Fruit fly (Drosophila melanogaster) whole organism, embryonic: ENCODE measurements around the gene Rim2.
A peak's percentile ranks its signal among the peaks of the same experiment; 100 is the strongest.

Experiments
- Aef1 ChIP-seq: fragments of 200-800 bp; sonication (Bioruptor generic); IDR thresholded peaks from 3 replicates; pipeline ENCODE4 v1.3.6; 2022; ENCODE audit warnings: missing biosample characterization, missing genetic modification characterization
- Antp ChIP-seq: fragments of 200-800 bp; sonication (Bioruptor generic); optimal IDR thresholded peaks from 3 replicates; lab custom pipeline; 2016; ENCODE audit warnings: missing biosample characterization, missing genetic modification characterization
- Bdp1 ChIP-seq: fragments of 200-800 bp; sonication (Bioruptor generic); optimal IDR thresholded peaks from 3 replicates; lab custom pipeline; 2016; ENCODE audit warnings: missing biosample characterization, missing genetic modification characterization
- CG10147 ChIP-seq: fragments of 200-800 bp; sonication (Bioruptor generic); optimal IDR thresholded peaks from 2 replicates; lab custom pipeline; 2019; ENCODE audit warnings: missing biosample characterization, mild to moderate bottlenecking, missing genetic modification characterization, moderate library complexity
- CG10267 ChIP-seq: fragments of 200-800 bp; sonication (Bioruptor generic); optimal IDR thresholded peaks from 2 replicates; lab custom pipeline; 2018; ENCODE audit warnings: missing biosample characterization, mild to moderate bottlenecking, missing genetic modification characterization, moderate library complexity
- CG11398 ChIP-seq: fragments of 200-800 bp; sonication (Bioruptor generic); optimal IDR thresholded peaks from 2 replicates; lab custom pipeline; 2016; ENCODE audit warnings: missing biosample characterization, missing genetic modification characterization
- CG1233 ChIP-seq: fragments of 200-800 bp; sonication (Bioruptor generic); optimal IDR thresholded peaks from 4 replicates; lab custom pipeline; 2018; ENCODE audit warnings: missing biosample characterization, mild to moderate bottlenecking, missing genetic modification characterization
- CG12659 ChIP-seq: fragments of 200-800 bp; sonication (Bioruptor generic); optimal IDR thresholded peaks from 3 replicates; lab custom pipeline; 2017; ENCODE audit warnings: mild to moderate bottlenecking, missing biosample characterization, missing genetic modification reagents, missing genetic modification characterization
- CG12744 ChIP-seq: fragments of 200-800 bp; sonication (Bioruptor generic); optimal IDR thresholded peaks from 2 replicates; lab custom pipeline; 2016; ENCODE audit warnings: missing biosample characterization, missing genetic modification characterization
- CG13624 ChIP-seq: fragments of 200-800 bp; sonication (Bioruptor generic); optimal IDR thresholded peaks from 2 replicates; lab custom pipeline; 2016; ENCODE audit warnings: missing biosample characterization, missing genetic modification characterization
- CG13775 ChIP-seq: fragments of 200-800 bp; sonication (Bioruptor generic); optimal IDR thresholded peaks from 3 replicates; lab custom pipeline; 2017; ENCODE audit warnings: missing biosample characterization, mild to moderate bottlenecking, missing genetic modification characterization
- CG1529 ChIP-seq: fragments of 200-800 bp; sonication (Bioruptor generic); optimal IDR thresholded peaks from 3 replicates; lab custom pipeline; 2018; ENCODE audit warnings: missing biosample characterization, missing genetic modification characterization
- CG16813 ChIP-seq: fragments of 200-800 bp; sonication (Bioruptor generic); IDR thresholded peaks from 3 replicates; pipeline ENCODE4 v1.3.6; 2022; ENCODE audit warnings: missing biosample characterization, missing genetic modification characterization; ENCODE audit not compliant: partially characterized antibody
- CG17385 ChIP-seq: fragments of 200-800 bp; sonication (Bioruptor generic); optimal IDR thresholded peaks from 3 replicates; lab custom pipeline; 2018; ENCODE audit warnings: missing biosample characterization, mild to moderate bottlenecking, missing genetic modification characterization
- CG17802 ChIP-seq: fragments of 200-800 bp; sonication (Bioruptor generic); optimal IDR thresholded peaks from 2 replicates; lab custom pipeline; 2018; ENCODE audit warnings: missing biosample characterization, mild to moderate bottlenecking, missing genetic modification characterization, moderate library complexity
- CG2889 ChIP-seq: fragments of 200-800 bp; sonication (Bioruptor generic); IDR thresholded peaks from 3 replicates; pipeline ENCODE4 v1.3.6; 2022; ENCODE audit warnings: missing biosample characterization, missing genetic modification characterization
- CG33213 ChIP-seq: fragments of 200-800 bp; sonication (Bioruptor generic); optimal IDR thresholded peaks from 3 replicates; lab custom pipeline; 2016; ENCODE audit warnings: missing biosample characterization, missing genetic modification characterization
- CG33557 ChIP-seq: fragments of 200-800 bp; sonication (Bioruptor generic); optimal IDR thresholded peaks from 2 replicates; lab custom pipeline; 2019; ENCODE audit warnings: missing biosample characterization, mild to moderate bottlenecking, missing genetic modification characterization, moderate library complexity
- CG4424 ChIP-seq: fragments of 200-800 bp; sonication (Bioruptor generic); optimal IDR thresholded peaks from 3 replicates; lab custom pipeline; 2016; ENCODE audit warnings: missing biosample characterization, missing genetic modification characterization
- CG4854 ChIP-seq: fragments of 200-800 bp; sonication (Bioruptor generic); optimal IDR thresholded peaks from 2 replicates; lab custom pipeline; 2016; ENCODE audit warnings: missing biosample characterization, missing genetic modification characterization, inconsistent platforms
- CG8924 ChIP-seq: fragments of 200-800 bp; optimal IDR thresholded peaks from 3 replicates; lab custom pipeline; 2019; ENCODE audit warnings: missing biosample characterization, mild to moderate bottlenecking, missing genetic modification characterization, moderate library complexity
- CG9437 ChIP-seq: fragments of 200-800 bp; sonication (Bioruptor generic); optimal IDR thresholded peaks from 2 replicates; lab custom pipeline; 2018; ENCODE audit warnings: missing biosample characterization, mild to moderate bottlenecking, missing genetic modification characterization
- CG9727 ChIP-seq: fragments of 200-800 bp; sonication (Bioruptor generic); optimal IDR thresholded peaks from 3 replicates; lab custom pipeline; 2017; ENCODE audit warnings: missing biosample characterization, mild to moderate bottlenecking, missing genetic modification characterization
- Dad ChIP-seq: fragments of 200-800 bp; sonication (Bioruptor generic); optimal IDR thresholded peaks from 3 replicates; lab custom pipeline; 2016; ENCODE audit warnings: missing biosample characterization, missing genetic modification characterization
- HLHmδ ChIP-seq: fragments of 200-800 bp; sonication (Bioruptor generic); optimal IDR thresholded peaks from 2 replicates; lab custom pipeline; 2018; ENCODE audit warnings: missing biosample characterization, mild to moderate bottlenecking, missing genetic modification characterization, moderate library complexity
- Hmr ChIP-seq: fragments of 200-800 bp; sonication (Bioruptor generic); optimal IDR thresholded peaks from 3 replicates; lab custom pipeline; 2017; ENCODE audit warnings: mild to moderate bottlenecking, missing biosample characterization, missing genetic modification reagents, missing genetic modification characterization
- MBD-R2 ChIP-seq: fragments of 200-800 bp; sonication (Bioruptor generic); IDR thresholded peaks from 2 replicates; pipeline ENCODE4 v1.3.6; 2022; ENCODE audit warnings: missing biosample characterization, missing genetic modification characterization
- Six4 ChIP-seq: fragments of 200-800 bp; sonication (Bioruptor generic); optimal IDR thresholded peaks from 2 replicates; lab custom pipeline; 2016; ENCODE audit warnings: missing biosample characterization, missing genetic modification characterization
- Stat92E ChIP-seq, 3 experiments: fragments of >200 bp in 2 of 3; fragments of 200-800 bp in 1 of 3; sonication (Bioruptor generic) in 1 of 3; optimal IDR thresholded peaks; 2 replicates each; lab custom pipeline; 2017 to 2019; ENCODE audit warnings: missing biosample characterization in 3 of 3, missing genetic modification characterization in 3 of 3, mild to moderate bottlenecking in 1 of 3, moderate library complexity in 1 of 3
- Taf1 ChIP-seq: fragments of 200-800 bp; sonication (Bioruptor generic); IDR thresholded peaks from 2 replicates; pipeline ENCODE4 v1.3.6; 2022; ENCODE audit warnings: missing biosample characterization, missing genetic modification characterization
- Trl ChIP-seq, 3 experiments: fragments of >200 bp in 2 of 3; fragments of 200-800 bp in 1 of 3; sonication (Bioruptor generic) in 1 of 3; optimal IDR thresholded peaks; 2 replicates in 1 of 3; 3 replicates in 2 of 3; lab custom pipeline; 2016 to 2017; ENCODE audit warnings: missing biosample characterization in 1 of 3, missing genetic modification characterization in 1 of 3
- bab2 ChIP-seq: fragments of 200-800 bp; sonication (Bioruptor generic); optimal IDR thresholded peaks from 2 replicates; lab custom pipeline; 2016; ENCODE audit warnings: missing biosample characterization, missing genetic modification characterization
- bsh ChIP-seq, 2 experiments: fragments of 200-800 bp; sonication (Bioruptor generic); optimal IDR thresholded peaks; 2 replicates each; lab custom pipeline; 2017 to 2018; ENCODE audit warnings: mild to moderate bottlenecking in 2 of 2, missing biosample characterization in 2 of 2, missing genetic modification characterization in 2 of 2, moderate library complexity in 1 of 2
- cad ChIP-seq: fragments of >200 bp; optimal IDR thresholded peaks from 2 replicates; lab custom pipeline; 2017; ENCODE audit warnings: missing biosample characterization, missing genetic modification characterization
- cas ChIP-seq: fragments of 200-800 bp; sonication (Bioruptor generic); IDR thresholded peaks from 2 replicates; pipeline ENCODE4 v1.3.6; 2022; ENCODE audit warnings: missing biosample characterization, missing genetic modification characterization
- da ChIP-seq: fragments of 200-800 bp; sonication (Bioruptor generic); optimal IDR thresholded peaks from 2 replicates; lab custom pipeline; 2016; ENCODE audit warnings: missing biosample characterization, missing genetic modification characterization
- dysf ChIP-seq: fragments of 200-800 bp; sonication (Bioruptor generic); IDR thresholded peaks from 3 replicates; pipeline ENCODE4 v1.3.6; 2022; ENCODE audit warnings: missing biosample characterization, missing genetic modification characterization
- ftz-f1 ChIP-seq: fragments of 200-800 bp; sonication (Bioruptor generic); optimal IDR thresholded peaks from 2 replicates; lab custom pipeline; 2016; ENCODE audit warnings: missing biosample characterization, missing genetic modification characterization
- gsb ChIP-seq: fragments of 200-800 bp; sonication (Bioruptor generic); IDR thresholded peaks from 2 replicates; pipeline ENCODE4 v1.3.6; 2022; ENCODE audit warnings: missing biosample characterization, missing genetic modification characterization
- h ChIP-seq: fragments of >200 bp; optimal IDR thresholded peaks from 2 replicates; lab custom pipeline; 2017
- ind ChIP-seq: fragments of 200-800 bp; sonication (Bioruptor generic); optimal IDR thresholded peaks from 3 replicates; lab custom pipeline; 2016; ENCODE audit warnings: missing biosample characterization, missing genetic modification characterization
- prd ChIP-seq, 3 experiments: fragments of >200 bp in 2 of 3; fragments of 200-800 bp in 1 of 3; sonication (Bioruptor generic) in 1 of 3; optimal IDR thresholded peaks in 2 of 3; IDR thresholded peaks in 1 of 3; 2 replicates in 2 of 3; 3 replicates in 1 of 3; pipeline versions ENCODE4 v1.3.6 to Lab custom; 2017 to 2022; ENCODE audit warnings: missing biosample characterization in 1 of 3, missing genetic modification characterization in 1 of 3
- pzg ChIP-seq: fragments of 200-800 bp; sonication (Bioruptor generic); optimal IDR thresholded peaks from 3 replicates; lab custom pipeline; 2018; ENCODE audit warnings: missing biosample characterization, mild to moderate bottlenecking, missing genetic modification characterization, moderate library complexity
- rib ChIP-seq: fragments of 200-800 bp; sonication (Bioruptor generic); IDR thresholded peaks from 2 replicates; pipeline ENCODE4 v1.3.6; 2022; ENCODE audit warnings: missing biosample characterization, missing genetic modification characterization
- slou ChIP-seq: fragments of 200-800 bp; sonication (Bioruptor generic); optimal IDR thresholded peaks from 3 replicates; lab custom pipeline; 2016; ENCODE audit warnings: missing biosample characterization, missing genetic modification characterization
- slp2 ChIP-seq: fragments of 200-800 bp; sonication (Bioruptor generic); optimal IDR thresholded peaks from 2 replicates; lab custom pipeline; 2016; ENCODE audit warnings: missing biosample characterization, missing genetic modification characterization
- sob ChIP-seq: fragments of 200-800 bp; sonication (Bioruptor generic); IDR thresholded peaks from 2 replicates; pipeline ENCODE4 v1.3.6; 2022; ENCODE audit warnings: missing biosample characterization, missing genetic modification characterization
- stc ChIP-seq: fragments of 200-800 bp; sonication (Bioruptor generic); IDR thresholded peaks from 2 replicates; pipeline ENCODE4 v1.3.6; 2022; ENCODE audit warnings: missing biosample characterization, missing genetic modification characterization
- tgo ChIP-seq: fragments of 200-800 bp; sonication (Bioruptor generic); IDR thresholded peaks from 3 replicates; pipeline ENCODE4 v1.3.6; 2022; ENCODE audit warnings: missing biosample characterization, missing genetic modification characterization
- zf30C ChIP-seq: fragments of 200-800 bp; sonication (Bioruptor generic); optimal IDR thresholded peaks from 3 replicates; lab custom pipeline; 2018; ENCODE audit warnings: missing biosample characterization, mild to moderate bottlenecking, missing genetic modification characterization

Rim2 gene

DNA sequence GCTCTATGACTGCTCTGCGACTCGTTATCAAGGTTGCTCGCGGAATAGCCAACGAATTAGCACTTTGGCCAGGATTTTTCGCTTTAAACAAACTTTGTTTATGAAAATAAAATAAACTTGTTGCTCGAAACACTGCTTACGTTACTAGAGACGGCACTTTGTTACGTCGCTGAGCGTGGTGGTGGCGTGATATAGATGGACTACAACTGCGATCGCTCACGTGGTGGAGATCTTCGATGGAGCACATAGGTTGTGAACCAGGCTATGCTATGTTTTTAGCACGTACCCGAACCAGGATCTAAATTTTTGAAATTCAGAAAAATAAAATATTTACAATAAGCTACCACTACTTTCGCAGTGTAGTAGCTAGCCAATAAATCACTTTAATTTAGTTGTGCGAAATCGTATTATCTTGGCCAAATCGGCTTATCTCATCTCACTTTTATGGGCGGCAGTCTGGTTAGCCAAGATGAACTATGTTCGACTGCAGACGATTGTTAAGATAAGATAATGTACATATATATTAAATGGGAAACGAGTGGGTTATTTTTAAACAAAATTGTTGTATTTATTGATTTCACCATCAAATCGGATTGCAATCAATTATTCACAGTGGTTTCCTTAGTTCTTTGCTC, 8.4 kb downstream of the Rim2 start, which contains the start of gene frtz (continued):
- TF ChIP-seq da (GFP tag; lab: Kevin White, UChicago) = no peak
- TF ChIP-seq Antp = no peak
- TF ChIP-seq CG10267 = peak; percentile 38
- TF ChIP-seq CG17802 (tag; lab: Kevin White, UChicago) = no peak
- TF ChIP-seq CG8924 = peak; percentile 5
- no peak for TF ChIP-seq Aef1 (GFP tag; lab: Robert Waterston, UW)
- no peak for TF ChIP-seq tgo (GFP tag; lab: Robert Waterston, UW)
- TF ChIP-seq Bdp1 (GFP tag; lab: Kevin White, UChicago) = no peak
- TF ChIP-seq HLHmδ (GFP tag; lab: Kevin White, UChicago) = peak; percentile 3
- TF ChIP-seq pzg = peak; percentile 87
- TF ChIP-seq CG33557 = no peak
- TF ChIP-seq CG2889 (GFP tag; lab: Robert Waterston, UW) = no peak
- no peak for TF ChIP-seq ind (GFP tag; lab: Kevin White, UChicago)
- peak; percentile 74 for TF ChIP-seq Hmr (GFP tag; lab: Kevin White, UChicago)
- TF ChIP-seq CG10147 (GFP tag; lab: Kevin White, UChicago) = no peak
- TF ChIP-seq sob (GFP tag; lab: Robert Waterston, UW) = peak; percentile 49; the same call in 1 of the 2 replicates
- TF ChIP-seq CG11398 = no peak
- no peak for TF ChIP-seq gsb
- no peak for TF ChIP-seq zf30C (GFP tag; lab: Kevin White, UChicago)
- TF ChIP-seq CG12659 (GFP tag; lab: Kevin White, UChicago) = peak; percentile 43
- no peak for TF ChIP-seq CG13775 (GFP tag; lab: Kevin White, UChicago)
- no peak for TF ChIP-seq cas (GFP tag; lab: Robert Waterston, UW)
- no peak for TF ChIP-seq CG4424
- no peak for TF ChIP-seq Six4
- TF ChIP-seq stc (GFP tag; lab: Robert Waterston, UW) = no peak
- peak; percentile 79 for TF ChIP-seq MBD-R2 (GFP tag; lab: Robert Waterston, UW)
- TF ChIP-seq bab2 (GFP tag; lab: Kevin White, UChicago) = peak; percentile 18
- no peak for TF ChIP-seq Stat92E (GFP tag; optimal IDR thresholded peaks at IDR 0.05; lab: Kevin White, UChicago)
- TF ChIP-seq rib (GFP tag; lab: Robert Waterston, UW) = no peak
- no peak for TF ChIP-seq CG9727 (GFP tag; lab: Kevin White, UChicago)
- no peak for TF ChIP-seq CG12744 (GFP tag; lab: Kevin White, UChicago)
- TF ChIP-seq CG1529 (GFP tag; lab: Kevin White, UChicago) = no peak
- no peak for TF ChIP-seq bsh (GFP tag; optimal IDR thresholded peaks at IDR 0.05; lab: Kevin White, UChicago)
- no peak for TF ChIP-seq CG1233 (GFP tag; lab: Kevin White, UChicago)
- peak; percentile 21 for TF ChIP-seq CG33213 (GFP tag; lab: Kevin White, UChicago)
- no peak for TF ChIP-seq dysf
- no peak for TF ChIP-seq ftz-f1 (GFP tag; lab: Kevin White, UChicago)
- no peak for TF ChIP-seq Trl (optimal IDR thresholded peaks at IDR 0.05; lab: Kevin White, UChicago)
- no peak for TF ChIP-seq Trl (GFP tag; optimal IDR thresholded peaks at IDR 0.05; lab: Kevin White, UChicago)
- no peak for TF ChIP-seq cad (GFP tag; lab: Kevin White, UChicago)
- peak; percentile 100 for TF ChIP-seq CG9437
- no peak for TF ChIP-seq h
- TF ChIP-seq CG17385 (GFP tag; lab: Kevin White, UChicago) = no peak
- TF ChIP-seq slou (GFP tag; lab: Kevin White, UChicago) = no peak
- no peak for TF ChIP-seq slp2 (GFP tag; lab: Kevin White, UChicago)
- no peak for TF ChIP-seq Dad (GFP tag; lab: Kevin White, UChicago)
- peak; percentile 86 for TF ChIP-seq CG16813
- no peak for TF ChIP-seq Taf1 (GFP tag; lab: Robert Waterston, UW)
- no peak for TF ChIP-seq CG13624
- TF ChIP-seq prd (optimal IDR thresholded peaks at IDR 0.05; lab: Kevin White, UChicago) = no peak
- no peak for TF ChIP-seq prd (GFP tag; IDR thresholded peaks at IDR 0.05; lab: Robert Waterston, UW)
- no peak for TF ChIP-seq CG4854 (GFP tag; lab: Kevin White, UChicago)
